Fruit fly (Drosophila melanogaster) whole organism, prepupa: Measurements from ENCODE around the gene dpr20.

Experiments used
- CG10631 ChIP-seq: fragments of 200-800 bp; sonication (Bioruptor generic); optimal IDR thresholded peaks from 2 replicates; lab custom pipeline; 2016; ENCODE audit warnings: missing biosample characterization, missing genetic modification characterization
- CG11762 ChIP-seq: fragments of 200-800 bp; sonication (Bioruptor generic); optimal IDR thresholded peaks from 3 replicates; lab custom pipeline; 2016; ENCODE audit warnings: missing biosample characterization, missing genetic modification characterization; ENCODE audit not compliant: insufficient read depth
- CG15336 ChIP-seq: fragments of 200-800 bp; sonication (Bioruptor generic); IDR thresholded peaks from 2 replicates; pipeline ENCODE4 v1.3.6; 2022; ENCODE audit warnings: missing biosample characterization, missing genetic modification characterization
- CG1621 ChIP-seq: fragments of 200-800 bp; sonication (Bioruptor generic); optimal IDR thresholded peaks from 3 replicates; lab custom pipeline; 2018; ENCODE audit warnings: missing biosample characterization, mild to moderate bottlenecking, missing genetic modification characterization
- CG3032 ChIP-seq: fragments of 200-800 bp; optimal IDR thresholded peaks from 2 replicates; lab custom pipeline; 2019; ENCODE audit warnings: missing biosample characterization, mild to moderate bottlenecking, missing genetic modification characterization, moderate library complexity
- CG31627 ChIP-seq: fragments of 200-800 bp; sonication (Bioruptor generic); optimal IDR thresholded peaks from 3 replicates; lab custom pipeline; 2016; ENCODE audit warnings: missing biosample characterization, missing genetic modification characterization
- CG3919 ChIP-seq: fragments of 200-800 bp; sonication (Bioruptor generic); optimal IDR thresholded peaks from 3 replicates; lab custom pipeline; 2016; ENCODE audit warnings: missing biosample characterization, missing genetic modification characterization
- CG4318 ChIP-seq: fragments of 200-800 bp; sonication (Bioruptor generic); optimal IDR thresholded peaks from 3 replicates; lab custom pipeline; 2017; ENCODE audit warnings: missing biosample characterization, mild to moderate bottlenecking, missing genetic modification characterization
- CG7368 ChIP-seq: fragments of 200-800 bp; sonication (Bioruptor generic); optimal IDR thresholded peaks from 3 replicates; lab custom pipeline; 2016; ENCODE audit warnings: missing biosample characterization, missing genetic modification characterization
- CG8119 ChIP-seq: fragments of 200-800 bp; sonication (Bioruptor generic); IDR thresholded peaks from 3 replicates; pipeline ENCODE4 v1.3.6; 2022; ENCODE audit warnings: missing biosample characterization, missing genetic modification characterization
- CG8319 ChIP-seq: fragments of 200-800 bp; sonication (Bioruptor generic); optimal IDR thresholded peaks from 3 replicates; lab custom pipeline; 2016; ENCODE audit warnings: missing biosample characterization, missing genetic modification characterization
- CG8632 ChIP-seq: fragments of 200-800 bp; sonication (Bioruptor generic); optimal IDR thresholded peaks from 3 replicates; lab custom pipeline; 2016; ENCODE audit warnings: missing biosample characterization, missing genetic modification characterization
- Eip75B ChIP-seq: fragments of 200-800 bp; sonication (Bioruptor generic); optimal IDR thresholded peaks from 3 replicates; lab custom pipeline; 2016; ENCODE audit warnings: missing biosample characterization, missing genetic modification characterization
- Eip78C ChIP-seq: fragments of 200-800 bp; sonication (Bioruptor generic); peaks from one replicate; lab custom pipeline; 2016; ENCODE audit warnings: missing biosample characterization, missing genetic modification characterization
- Eip93F ChIP-seq: fragments of 200-800 bp; sonication (Bioruptor generic); optimal IDR thresholded peaks from 2 replicates; lab custom pipeline; 2016; ENCODE audit warnings: missing biosample characterization, mild to moderate bottlenecking, missing genetic modification characterization
- Ets21C ChIP-seq: fragments of 200-800 bp; sonication (Bioruptor generic); optimal IDR thresholded peaks from 3 replicates; lab custom pipeline; 2016; ENCODE audit warnings: missing biosample characterization, missing genetic modification characterization
- Gug ChIP-seq: fragments of 200-800 bp; sonication (Bioruptor generic); IDR thresholded peaks from 2 replicates; pipeline ENCODE4 v1.3.6; 2022; ENCODE audit warnings: missing biosample characterization, missing genetic modification characterization
- Hr4 ChIP-seq: fragments of 200-800 bp; sonication (Bioruptor generic); optimal IDR thresholded peaks from 3 replicates; lab custom pipeline; 2016; ENCODE audit warnings: missing biosample characterization, missing genetic modification characterization
- Lpt ChIP-seq: fragments of 200-800 bp; sonication (Bioruptor generic); optimal IDR thresholded peaks from 3 replicates; lab custom pipeline; 2016; ENCODE audit warnings: missing biosample characterization, missing genetic modification characterization
- Met ChIP-seq: fragments of 200-800 bp; sonication (Bioruptor generic); optimal IDR thresholded peaks from 3 replicates; lab custom pipeline; 2016; ENCODE audit warnings: missing biosample characterization, missing genetic modification characterization
- OdsH ChIP-seq: fragments of 200-800 bp; sonication (Bioruptor generic); optimal IDR thresholded peaks from 3 replicates; lab custom pipeline; 2016; ENCODE audit warnings: missing biosample characterization, missing genetic modification characterization
- Smox ChIP-seq: fragments of 200-800 bp; sonication (Bioruptor generic); optimal IDR thresholded peaks from 3 replicates; lab custom pipeline; 2016; ENCODE audit warnings: missing biosample characterization, missing genetic modification characterization
- Sox102F ChIP-seq: fragments of 200-800 bp; sonication (Bioruptor generic); optimal IDR thresholded peaks from 2 replicates; lab custom pipeline; 2016; ENCODE audit warnings: missing biosample characterization, mild to moderate bottlenecking, missing genetic modification characterization
- achi ChIP-seq: fragments of 200-800 bp; sonication (Bioruptor generic); optimal IDR thresholded peaks from 3 replicates; lab custom pipeline; 2016; ENCODE audit warnings: missing biosample characterization, missing genetic modification characterization
- eg ChIP-seq: fragments of 200-800 bp; sonication (Bioruptor generic); IDR thresholded peaks from 3 replicates; pipeline ENCODE4 v1.3.6; 2022; ENCODE audit warnings: missing biosample characterization, missing genetic modification characterization
- esn ChIP-seq: fragments of 200-800 bp; sonication (Bioruptor generic); optimal IDR thresholded peaks from 2 replicates; lab custom pipeline; 2016; ENCODE audit warnings: missing biosample characterization, mild to moderate bottlenecking, missing genetic modification characterization, moderate library complexity
- fkh ChIP-seq: fragments of 200-800 bp; sonication (Bioruptor generic); optimal IDR thresholded peaks from 3 replicates; lab custom pipeline; 2017; ENCODE audit warnings: missing biosample characterization, mild to moderate bottlenecking, missing genetic modification characterization, moderate library complexity
- lz ChIP-seq: fragments of 200-800 bp; sonication (Bioruptor generic); optimal IDR thresholded peaks from 3 replicates; lab custom pipeline; 2016; ENCODE audit warnings: missing biosample characterization, missing genetic modification characterization
- pdm3 ChIP-seq: fragments of 200-800 bp; sonication (Bioruptor generic); optimal IDR thresholded peaks from 3 replicates; lab custom pipeline; 2016; ENCODE audit warnings: missing biosample characterization, missing genetic modification characterization
- salr ChIP-seq, 2 experiments: fragments of 200-800 bp; sonication (Bioruptor generic); optimal IDR thresholded peaks; 3 replicates each; lab custom pipeline; 2016 to 2018; ENCODE audit warnings: missing biosample characterization in 2 of 2, missing genetic modification characterization in 2 of 2, mild to moderate bottlenecking in 1 of 2
- ss ChIP-seq, 2 experiments: fragments of 200-800 bp; sonication (Bioruptor generic); optimal IDR thresholded peaks; 2 replicates in 1 of 2; 3 replicates in 1 of 2; lab custom pipeline; 2017 to 2018; ENCODE audit warnings: mild to moderate bottlenecking in 2 of 2, missing biosample characterization in 2 of 2, missing genetic modification characterization in 2 of 2, moderate library complexity in 1 of 2
- vri ChIP-seq: fragments of 200-800 bp; sonication (Bioruptor generic); optimal IDR thresholded peaks from 3 replicates; lab custom pipeline; 2016; ENCODE audit warnings: missing biosample characterization, mild to moderate bottlenecking, missing genetic modification characterization

Gene dpr20

dm6 chr3L:904364-904763, 47.3 kb upstream of the dpr20 start (continued):
- TF ChIP-seq fkh (GFP tag; lab: Kevin White, UChicago) (no peak), Eip75B (GFP tag; lab: Kevin White, UChicago) (peak; percentile 40), salr (GFP tag; optimal IDR thresholded peaks at IDR 0.05; lab: Kevin White, UChicago) (peak in 1 of 2 experiments; percentile 60), CG15336 (GFP tag; lab: Robert Waterston, UW) (0 out of 2 replicates have a peak, but pooled peaks have one; percentile 19), Sox102F (GFP tag; lab: Kevin White, UChicago) (peak; percentile 62), Ets21C (GFP tag; lab: Kevin White, UChicago) (peak; percentile 31), CG4318 (GFP tag; lab: Kevin White, UChicago) (no peak), CG8632 (GFP tag; lab: Kevin White, UChicago) (peak; percentile 40)

DNA sequence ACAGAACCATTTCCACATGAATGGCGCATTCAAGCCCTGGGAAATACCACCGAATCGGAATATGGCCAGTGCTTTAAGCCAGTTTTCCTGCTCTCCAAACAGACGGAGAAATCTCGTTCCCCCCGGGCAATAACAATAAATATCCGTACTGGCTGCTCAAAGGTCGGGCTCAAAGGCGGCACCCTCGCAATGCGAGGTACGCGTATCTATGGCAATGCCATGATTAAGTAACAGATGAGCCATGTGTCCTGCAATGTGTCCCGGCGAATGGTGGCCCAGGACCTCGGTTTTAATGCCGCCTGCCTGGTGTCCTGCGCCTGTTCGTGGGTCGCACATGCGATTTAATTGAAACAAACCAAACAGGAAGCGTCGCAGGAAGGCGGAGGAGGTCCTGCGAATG, 46.9 kb upstream of the dpr20 start:
- no peak for TF ChIP-seq Eip78C
- TF ChIP-seq CG3032 (tag; lab: Kevin White, UChicago), result no peak
- TF ChIP-seq CG8119 (GFP tag; lab: Robert Waterston, UW), result no peak
- TF ChIP-seq CG7368 (GFP tag; lab: Kevin White, UChicago), result no peak
- TF ChIP-seq, all 60 proteins: peak for 0

DNA sequence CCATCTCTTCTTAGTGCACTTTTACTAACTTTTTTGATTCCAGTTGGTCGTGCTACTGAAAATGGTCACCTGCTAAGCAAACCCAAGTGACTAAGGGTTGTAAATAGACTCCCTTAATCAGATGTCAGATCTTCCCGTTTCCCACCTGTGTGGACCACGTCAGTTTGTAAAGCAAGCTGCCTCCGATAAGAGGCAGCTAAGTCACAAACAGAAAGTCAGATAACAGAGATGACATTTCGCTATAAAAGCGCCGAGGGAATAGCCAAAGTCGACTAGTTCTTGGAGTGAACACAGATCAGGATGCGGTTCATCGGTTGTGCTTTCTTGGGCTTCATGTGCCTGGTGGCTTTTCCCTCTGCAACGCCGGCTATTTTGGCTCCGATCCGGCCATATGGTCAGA, 45.5 kb upstream of the dpr20 start, which contains the start of gene mat:
Gene mat, plus strand, starts transcription at position 301 of the 400 bp plus-strand sequence.
- TF ChIP-seq eg (GFP tag; lab: Robert Waterston, UW) (no peak), esn (GFP tag; lab: Kevin White, UChicago) (no peak), CG10631 (GFP tag; lab: Kevin White, UChicago) (no peak), vri (GFP tag; lab: Kevin White, UChicago) (no peak), CG1621 (no peak), CG31627 (no peak), CG15336 (GFP tag; lab: Robert Waterston, UW) (no peak)
- TF ChIP-seq, all 60 proteins: peak for 0

DNA sequence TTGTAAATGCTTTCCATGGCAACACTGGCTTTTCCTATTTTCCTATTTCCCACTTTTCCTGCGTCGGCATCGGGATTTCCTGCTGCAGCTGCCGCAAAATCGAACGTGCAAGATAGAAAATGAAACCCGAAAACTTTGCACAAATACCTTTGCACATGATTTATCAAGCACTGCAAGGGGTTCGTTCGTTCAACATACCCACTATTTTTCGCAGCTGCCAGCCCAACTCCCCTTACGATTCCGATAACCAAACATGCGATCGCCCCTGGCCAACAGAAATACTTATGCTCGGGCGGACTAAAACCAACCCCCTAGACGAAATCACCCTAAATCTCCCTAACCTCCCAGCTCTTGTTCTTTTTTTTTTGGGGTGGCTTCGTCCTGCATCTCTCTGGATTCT, 44.4 kb upstream of the dpr20 start:
- no peak for TF ChIP-seq CG11762 (GFP tag; lab: Kevin White, UChicago)
- no peak for TF ChIP-seq Met
- TF ChIP-seq achi (GFP tag; lab: Kevin White, UChicago), result no peak
- TF ChIP-seq CG3919 (GFP tag; lab: Kevin White, UChicago), result no peak
- TF ChIP-seq Gug (GFP tag; lab: Robert Waterston, UW), result no peak

- TF ChIP-seq pdm3 (GFP tag; lab: Kevin White, UChicago) (no peak), salr (GFP tag; optimal IDR thresholded peaks at IDR 0.05; lab: Kevin White, UChicago) (no peak), lz (GFP tag; lab: Kevin White, UChicago) (no peak), Lpt (GFP tag; lab: Kevin White, UChicago) (no peak), Eip93F (no peak), esn (GFP tag; lab: Kevin White, UChicago) (no peak), CG8632 (GFP tag; lab: Kevin White, UChicago) (no peak), Smox (GFP tag; lab: Kevin White, UChicago) (no peak), OdsH (GFP tag; lab: Kevin White, UChicago) (no peak)
These were observed 43.6 kb upstream of the dpr20 start for dm6 chr3L:900466-901249.

dm6 chr3L:899304-899703, 42.3 kb upstream of the dpr20 start:
- no peak for TF ChIP-seq esn (GFP tag; lab: Kevin White, UChicago)
- TF ChIP-seq Eip78C, result peak; percentile 46
- TF ChIP-seq Hr4 (GFP tag; lab: Kevin White, UChicago), result no peak
- no peak for TF ChIP-seq achi (GFP tag; lab: Kevin White, UChicago)
- no peak for TF ChIP-seq CG7368 (GFP tag; lab: Kevin White, UChicago)
- TF ChIP-seq ss (GFP tag; optimal IDR thresholded peaks at IDR 0.05; lab: Kevin White, UChicago), result peak in 1 of 2 experiments; percentile 11
- TF ChIP-seq CG8632 (GFP tag; lab: Kevin White, UChicago), result no peak
- TF ChIP-seq Eip93F, result no peak
- TF ChIP-seq CG8319, result no peak
- no peak for TF ChIP-seq Lpt (GFP tag; lab: Kevin White, UChicago)
